Fruit fly (Drosophila melanogaster) whole organism, embryonic: ENCODE data around the gene tho2.

Experiments used
- CG10654 ChIP-seq: fragments of 200-800 bp; sonication (Bioruptor generic); optimal IDR thresholded peaks from 2 replicates; lab custom pipeline; 2016; ENCODE audit warnings: missing biosample characterization, missing genetic modification characterization
- CG10979 ChIP-seq: fragments of 200-800 bp; sonication (Bioruptor generic); optimal IDR thresholded peaks from 2 replicates; lab custom pipeline; 2018; ENCODE audit warnings: missing biosample characterization, mild to moderate bottlenecking, missing genetic modification characterization, moderate library complexity
- CG11247 ChIP-seq: fragments of 200-800 bp; sonication (Bioruptor generic); IDR thresholded peaks from 2 replicates; pipeline ENCODE4 v1.3.6; 2022; ENCODE audit warnings: missing biosample characterization, missing genetic modification characterization
- CG12299 ChIP-seq: fragments of 200-800 bp; sonication (Bioruptor generic); optimal IDR thresholded peaks from 2 replicates; lab custom pipeline; 2018; ENCODE audit warnings: missing biosample characterization, mild to moderate bottlenecking, missing genetic modification characterization
- CG13624 ChIP-seq: fragments of 200-800 bp; sonication (Bioruptor generic); optimal IDR thresholded peaks from 2 replicates; lab custom pipeline; 2016; ENCODE audit warnings: missing biosample characterization, missing genetic modification characterization
- CG14710 ChIP-seq: fragments of 200-800 bp; sonication (Bioruptor generic); optimal IDR thresholded peaks from 3 replicates; lab custom pipeline; 2019; ENCODE audit warnings: missing biosample characterization, mild to moderate bottlenecking, missing genetic modification characterization, moderate library complexity
- CG14860 ChIP-seq: fragments of 200-800 bp; sonication (Bioruptor generic); IDR thresholded peaks from 3 replicates; pipeline ENCODE4 v1.3.6; 2022; ENCODE audit warnings: missing biosample characterization, missing genetic modification characterization; ENCODE audit not compliant: partially characterized antibody
- CG14965 ChIP-seq: fragments of 200-800 bp; sonication (Bioruptor generic); optimal IDR thresholded peaks from 2 replicates; lab custom pipeline; 2016; ENCODE audit warnings: missing biosample characterization, missing genetic modification characterization, borderline replicate concordance
- CG1602 ChIP-seq: fragments of 200-800 bp; sonication (Bioruptor generic); optimal IDR thresholded peaks from 3 replicates; lab custom pipeline; 2016; ENCODE audit warnings: missing biosample characterization, missing genetic modification characterization
- CG17186 ChIP-seq: fragments of 200-800 bp; sonication (Bioruptor generic); optimal IDR thresholded peaks from 3 replicates; lab custom pipeline; 2017; ENCODE audit warnings: missing biosample characterization, missing genetic modification reagents, missing genetic modification characterization
- CG2875 ChIP-seq: fragments of 200-800 bp; sonication (Bioruptor generic); optimal IDR thresholded peaks from 2 replicates; lab custom pipeline; 2017; ENCODE audit warnings: missing biosample characterization, mild to moderate bottlenecking, missing genetic modification characterization, missing genetic modification reagents
- CG31388 ChIP-seq: fragments of 200-800 bp; sonication (Bioruptor generic); optimal IDR thresholded peaks from 2 replicates; lab custom pipeline; 2016; ENCODE audit warnings: missing biosample characterization, missing genetic modification characterization
- CG6254 ChIP-seq: fragments of 200-800 bp; sonication (Bioruptor generic); optimal IDR thresholded peaks from 3 replicates; lab custom pipeline; 2017; ENCODE audit warnings: mild to moderate bottlenecking, missing biosample characterization, missing genetic modification reagents, missing genetic modification characterization
- CG7357 ChIP-seq: fragments of 200-800 bp; sonication (Bioruptor generic); IDR thresholded peaks from 3 replicates; pipeline ENCODE4 v1.3.6; 2022; ENCODE audit warnings: missing biosample characterization, missing genetic modification characterization
- CG7745 ChIP-seq: fragments of 200-800 bp; sonication (Bioruptor generic); optimal IDR thresholded peaks from 2 replicates; lab custom pipeline; 2018; ENCODE audit warnings: missing biosample characterization, mild to moderate bottlenecking, missing genetic modification characterization, moderate library complexity
- CG8388 ChIP-seq: fragments of 200-800 bp; sonication (Bioruptor generic); optimal IDR thresholded peaks from 2 replicates; lab custom pipeline; 2019; ENCODE audit warnings: missing biosample characterization, mild to moderate bottlenecking, missing genetic modification characterization, moderate library complexity
- CG9727 ChIP-seq: fragments of 200-800 bp; sonication (Bioruptor generic); optimal IDR thresholded peaks from 3 replicates; lab custom pipeline; 2017; ENCODE audit warnings: missing biosample characterization, mild to moderate bottlenecking, missing genetic modification characterization
- Dip3 ChIP-seq: fragments of 200-800 bp; sonication (Bioruptor generic); optimal IDR thresholded peaks from 3 replicates; lab custom pipeline; 2016; ENCODE audit warnings: missing biosample characterization, missing genetic modification characterization
- Dll ChIP-seq: fragments of 200-800 bp; sonication (Bioruptor generic); IDR thresholded peaks from 4 replicates; pipeline ENCODE4 v1.3.6; 2022; ENCODE audit warnings: missing biosample characterization, missing genetic modification characterization; ENCODE audit not compliant: partially characterized antibody
- Ets65A ChIP-seq: fragments of 200-800 bp; sonication (Bioruptor generic); peaks from one replicate; lab custom pipeline; 2016; ENCODE audit warnings: missing biosample characterization, missing genetic modification characterization
- HLH3B ChIP-seq: fragments of 200-800 bp; sonication (Bioruptor generic); IDR thresholded peaks from 2 replicates; pipeline ENCODE4 v1.3.6; 2022; ENCODE audit warnings: missing biosample characterization, missing genetic modification characterization
- HLH54F ChIP-seq: fragments of 200-800 bp; sonication (Bioruptor generic); optimal IDR thresholded peaks from 3 replicates; lab custom pipeline; 2016; ENCODE audit warnings: missing biosample characterization, missing genetic modification characterization
- Hr51 ChIP-seq, 2 experiments: fragments of 200-800 bp; sonication (Bioruptor generic); optimal IDR thresholded peaks; 2 replicates in 1 of 2; 3 replicates in 1 of 2; lab custom pipeline; 2016 to 2018; ENCODE audit warnings: missing biosample characterization in 2 of 2, missing genetic modification characterization in 2 of 2, mild to moderate bottlenecking in 1 of 2, moderate library complexity in 1 of 2
- Mrtf ChIP-seq: fragments of 200-800 bp; sonication (Bioruptor generic); IDR thresholded peaks from 3 replicates; pipeline ENCODE4 v1.3.6; 2022; ENCODE audit warnings: missing biosample characterization, missing genetic modification characterization
- Neu2 ChIP-seq: fragments of 200-800 bp; sonication (Bioruptor generic); optimal IDR thresholded peaks from 3 replicates; lab custom pipeline; 2016; ENCODE audit warnings: missing biosample characterization, missing genetic modification characterization, borderline replicate concordance
- Pdp1 ChIP-seq, 2 experiments: fragments of 200-800 bp; sonication (Bioruptor generic); optimal IDR thresholded peaks; 3 replicates each; lab custom pipeline; 2016; ENCODE audit warnings: missing biosample characterization in 2 of 2, missing genetic modification characterization in 2 of 2, mild to moderate bottlenecking in 1 of 2, moderate library complexity in 1 of 2
- Ptx1 ChIP-seq: fragments of 200-800 bp; sonication (Bioruptor generic); IDR thresholded peaks from 2 replicates; pipeline ENCODE4 v1.3.6; 2022; ENCODE audit warnings: missing biosample characterization, missing genetic modification characterization
- Stat92E ChIP-seq, 3 experiments: fragments of >200 bp in 2 of 3; fragments of 200-800 bp in 1 of 3; sonication (Bioruptor generic) in 1 of 3; optimal IDR thresholded peaks; 2 replicates each; lab custom pipeline; 2017 to 2019; ENCODE audit warnings: missing biosample characterization in 3 of 3, missing genetic modification characterization in 3 of 3, mild to moderate bottlenecking in 1 of 3, moderate library complexity in 1 of 3
- ab ChIP-seq: fragments of 200-800 bp; sonication (Bioruptor generic); optimal IDR thresholded peaks from 2 replicates; lab custom pipeline; 2016; ENCODE audit warnings: missing biosample characterization, missing genetic modification characterization
- ap ChIP-seq: fragments of 200-800 bp; sonication (Bioruptor generic); IDR thresholded peaks from 2 replicates; pipeline ENCODE4 v1.3.6; 2022; ENCODE audit warnings: missing biosample characterization, missing genetic modification characterization
- cato ChIP-seq: fragments of 200-800 bp; sonication (Bioruptor generic); optimal IDR thresholded peaks from 2 replicates; lab custom pipeline; 2016; ENCODE audit warnings: missing biosample characterization, missing genetic modification characterization, borderline replicate concordance
- corto ChIP-seq: fragments of 200-800 bp; sonication (Bioruptor generic); optimal IDR thresholded peaks from 2 replicates; lab custom pipeline; 2016; ENCODE audit warnings: missing biosample characterization, mild to moderate bottlenecking, missing genetic modification characterization, moderate library complexity
- crc ChIP-seq: fragments of 200-800 bp; sonication (Bioruptor generic); optimal IDR thresholded peaks from 2 replicates; lab custom pipeline; 2016; ENCODE audit warnings: missing biosample characterization, missing genetic modification characterization
- dysf ChIP-seq: fragments of 200-800 bp; sonication (Bioruptor generic); IDR thresholded peaks from 3 replicates; pipeline ENCODE4 v1.3.6; 2022; ENCODE audit warnings: missing biosample characterization, missing genetic modification characterization
- emc ChIP-seq: fragments of 200-800 bp; sonication (Bioruptor generic); optimal IDR thresholded peaks from 2 replicates; lab custom pipeline; 2016; ENCODE audit warnings: missing biosample characterization, missing genetic modification characterization
- exex ChIP-seq: fragments of 200-800 bp; sonication (Bioruptor generic); optimal IDR thresholded peaks from 4 replicates; lab custom pipeline; 2018; ENCODE audit warnings: missing biosample characterization, mild to moderate bottlenecking, missing genetic modification characterization, moderate library complexity
- ham ChIP-seq: fragments of 200-800 bp; sonication (Bioruptor generic); IDR thresholded peaks from 2 replicates; pipeline ENCODE4 v1.3.6; 2022; ENCODE audit warnings: missing biosample characterization, missing genetic modification characterization
- hth ChIP-seq: fragments of >200 bp; optimal IDR thresholded peaks from 2 replicates; lab custom pipeline; 2017; ENCODE audit warnings: inconsistent platforms
- kay ChIP-seq: fragments of 200-800 bp; sonication (Bioruptor generic); optimal IDR thresholded peaks from 2 replicates; lab custom pipeline; 2016; ENCODE audit warnings: missing biosample characterization, missing genetic modification characterization
- nerfin-1 ChIP-seq: fragments of 200-800 bp; sonication (Bioruptor generic); optimal IDR thresholded peaks from 3 replicates; lab custom pipeline; 2019; ENCODE audit warnings: missing biosample characterization, mild to moderate bottlenecking, missing genetic modification characterization, moderate library complexity
- pb ChIP-seq: fragments of 200-800 bp; sonication (Bioruptor generic); optimal IDR thresholded peaks from 3 replicates; lab custom pipeline; 2016; ENCODE audit warnings: missing biosample characterization, missing genetic modification characterization
- phol ChIP-seq: fragments of 200-800 bp; sonication (Bioruptor generic); optimal IDR thresholded peaks from 3 replicates; lab custom pipeline; 2018; ENCODE audit warnings: missing biosample characterization, mild to moderate bottlenecking, missing genetic modification characterization, moderate library complexity
- rib ChIP-seq: fragments of 200-800 bp; sonication (Bioruptor generic); IDR thresholded peaks from 2 replicates; pipeline ENCODE4 v1.3.6; 2022; ENCODE audit warnings: missing biosample characterization, missing genetic modification characterization
- sd ChIP-seq: fragments of 200-800 bp; sonication (Bioruptor generic); optimal IDR thresholded peaks from 3 replicates; lab custom pipeline; 2018; ENCODE audit warnings: missing biosample characterization, mild to moderate bottlenecking, missing genetic modification characterization, moderate library complexity
- sisA ChIP-seq: fragments of 200-800 bp; sonication (Bioruptor generic); IDR thresholded peaks from 2 replicates; pipeline ENCODE4 v1.3.6; 2022; ENCODE audit warnings: missing biosample characterization, missing genetic modification characterization
- so ChIP-seq: fragments of 200-800 bp; sonication (Bioruptor generic); IDR thresholded peaks from 3 replicates; pipeline ENCODE4 v1.3.6; 2022; ENCODE audit warnings: missing biosample characterization, missing genetic modification characterization
- tll ChIP-seq, 2 experiments: fragments of 200-800 bp in 1 of 2; fragments of >200 bp in 1 of 2; sonication (Bioruptor generic) in 1 of 2; optimal IDR thresholded peaks; 2 replicates each; lab custom pipeline; 2017 to 2019; ENCODE audit warnings: missing biosample characterization in 2 of 2, missing genetic modification characterization in 2 of 2, mild to moderate bottlenecking in 1 of 2, moderate library complexity in 1 of 2
- zfh1 ChIP-seq: fragments of 200-800 bp; sonication (Bioruptor generic); IDR thresholded peaks from 3 replicates; pipeline ENCODE4 v1.3.6; 2022; ENCODE audit warnings: missing biosample characterization, missing genetic modification characterization

tho2 gene

dm6 chr2L:2130157-2130987 lies 14.6 kb downstream of the tho2 start, which contains the start of gene Glyp (continued):
- TF ChIP-seq Mrtf (GFP tag; lab: Robert Waterston, UW) (peak; percentile 92), CG6254 (GFP tag; lab: Kevin White, UChicago) (peak; percentile 96), phol (tag; lab: Kevin White, UChicago) (peak; percentile 96), nerfin-1 (tag; lab: Kevin White, UChicago) (peak; percentile 95), CG10654 (peak; percentile 90), emc (GFP tag; lab: Kevin White, UChicago) (peak; percentile 53), CG14710 (tag; lab: Kevin White, UChicago) (peak; percentile 94), CG17186 (GFP tag; lab: Kevin White, UChicago) (peak; percentile 66), Pdp1 (GFP tag; optimal IDR thresholded peaks at IDR 0.05; lab: Kevin White, UChicago) (peak; percentile 73 to 82), CG11247 (GFP tag; lab: Robert Waterston, UW) (peak; percentile 91), Hr51 (GFP tag; optimal IDR thresholded peaks at IDR 0.05; lab: Kevin White, UChicago) (peak; percentile 85 to 99), cato (GFP tag; lab: Kevin White, UChicago) (peak; percentile 83), ap (GFP tag; lab: Robert Waterston, UW) (peak; percentile 93), kay (GFP tag; lab: Kevin White, UChicago) (peak; percentile 94), CG31388 (GFP tag; lab: Kevin White, UChicago) (peak; percentile 58), Stat92E (GFP tag; optimal IDR thresholded peaks at IDR 0.05; lab: Kevin White, UChicago) (peak in 1 of 3 experiments; percentile 91), Dip3 (GFP tag; lab: Kevin White, UChicago) (peak; percentile 79), CG1602 (GFP tag; lab: Kevin White, UChicago) (peak; percentile 90), CG9727 (peak; percentile 98), CG12299 (peak; percentile 96), CG13624 (GFP tag; lab: Kevin White, UChicago) (peak; percentile 73), zfh1 (GFP tag; lab: Robert Waterston, UW) (peak; percentile 91), CG14965 (GFP tag; lab: Kevin White, UChicago) (no peak), crc (peak; percentile 10), so (GFP tag; lab: Robert Waterston, UW) (peak; percentile 94), HLH54F (GFP tag; lab: Kevin White, UChicago) (peak; percentile 79), CG2875 (GFP tag; lab: Kevin White, UChicago) (peak; percentile 95), sd (peak; percentile 92), dysf (GFP tag; lab: Robert Waterston, UW) (peak; percentile 98), HLH3B (GFP tag; lab: Robert Waterston, UW) (peak; percentile 97), ab (peak; percentile 65), Ets65A (GFP tag; lab: Kevin White, UChicago) (peak; percentile 95), CG10979 (tag; lab: Kevin White, UChicago) (peak; percentile 96), tll (GFP tag; optimal IDR thresholded peaks at IDR 0.05; lab: Kevin White, UChicago) (no peak), Dll (GFP tag; lab: Robert Waterston, UW) (no peak), CG14860 (GFP tag; lab: Robert Waterston, UW) (no peak), CG7745 (tag; lab: Kevin White, UChicago) (no peak), pb (GFP tag; lab: Kevin White, UChicago) (peak; percentile 56), CG7357 (GFP tag; lab: Robert Waterston, UW) (peak; percentile 91), Neu2 (GFP tag; lab: Kevin White, UChicago) (no peak), sisA (peak; percentile 90), CG8388 (GFP tag; lab: Kevin White, UChicago) (peak; percentile 96), exex (tag; lab: Kevin White, UChicago) (peak; percentile 92), corto (GFP tag; lab: Kevin White, UChicago) (peak; percentile 97), Ptx1 (GFP tag; lab: Robert Waterston, UW) (peak; percentile 97), rib (GFP tag; lab: Robert Waterston, UW) (peak; percentile 91), hth (no peak), ham (GFP tag; lab: Robert Waterston, UW) (peak; percentile 92)
